Fruit fly (Drosophila melanogaster) whole organism, prepupa: ENCODE measurements around the gene CG31272.

Experiments used
- CG8319 ChIP-seq: fragments of 200-800 bp; sonication (Bioruptor generic); optimal IDR thresholded peaks from 3 replicates; lab custom pipeline; 2016; ENCODE audit warnings: missing biosample characterization, missing genetic modification characterization
- Lpt ChIP-seq: fragments of 200-800 bp; sonication (Bioruptor generic); optimal IDR thresholded peaks from 3 replicates; lab custom pipeline; 2016; ENCODE audit warnings: missing biosample characterization, missing genetic modification characterization

- TF ChIP-seq Lpt (no peak), CG8319 (GFP tag; lab: Kevin White, UChicago) (no peak)
Measured at dm6 chr3R:10780161-10780560, 21.0 kb upstream of the CG31272 start.
